Worm (Caenorhabditis elegans) whole organism, young adult: ENCODE measurements around the gene F07C3.9.
A peak's percentile ranks its signal among the peaks of the same experiment; 100 is the strongest.

ENCODE experiments used
- B0035.1 ChIP-seq: sonication (generic microtip); optimal IDR thresholded peaks from 2 replicates; lab custom pipeline; 2016; ENCODE audit warnings: missing genetic modification characterization, mild to moderate bottlenecking, missing compliant biosample characterization, missing genotype, missing genetic modification reagents
- C17E4.6 ChIP-seq: fragments of 200-800 bp; sonication (Bioruptor generic); IDR thresholded peaks from 2 replicates; pipeline ENCODE4 v1.3.6; 2022; ENCODE audit warnings: missing genetic modification reagents, missing genetic modification characterization, missing compliant biosample characterization
- F10E7.11 ChIP-seq: sonication (generic microtip); optimal IDR thresholded peaks from 2 replicates; lab custom pipeline; 2017; ENCODE audit warnings: mild to moderate bottlenecking, missing genetic modification characterization, moderate library complexity, missing compliant biosample characterization
- F23B12.7 ChIP-seq: sonication (generic microtip); optimal IDR thresholded peaks from 2 replicates; lab custom pipeline; 2017; ENCODE audit warnings: missing genetic modification characterization, mild to moderate bottlenecking, missing compliant biosample characterization, antibody characterized with exemption, moderate library complexity; ENCODE audit not compliant: insufficient read depth
- F49E8.2 ChIP-seq: sonication (generic microtip); optimal IDR thresholded peaks from 3 replicates; lab custom pipeline; 2017; ENCODE audit warnings: missing genetic modification characterization, mild to moderate bottlenecking, missing compliant biosample characterization, antibody characterized with exemption, moderate library complexity; ENCODE audit not compliant: insufficient read depth
- T07F8.4 ChIP-seq: sonication (generic microtip); optimal IDR thresholded peaks from 2 replicates; lab custom pipeline; 2016; ENCODE audit warnings: mild to moderate bottlenecking, missing genetic modification characterization, moderate library complexity, missing compliant biosample characterization
- Y53F4B.3 ChIP-seq: fragments of 200-800 bp; sonication (Bioruptor generic); IDR thresholded peaks from 2 replicates; pipeline ENCODE4 v1.3.6; 2022; ENCODE audit warnings: missing genetic modification reagents, missing genetic modification characterization, missing compliant biosample characterization
- Y53G8AR.9 ChIP-seq: fragments of 200-800 bp; sonication (Bioruptor generic); conservative IDR thresholded peaks from 2 replicates; pipeline ENCODE4 v1.3.6; 2022; ENCODE audit warnings: missing genetic modification reagents, missing genetic modification characterization, missing compliant biosample characterization
- aptf-3 ChIP-seq: fragments of 200-800 bp; sonication (Bioruptor generic); IDR thresholded peaks from 2 replicates; pipeline ENCODE4 v1.3.6; 2022; ENCODE audit warnings: missing genetic modification characterization, missing compliant biosample characterization
- attf-3 ChIP-seq: fragments of 200-800 bp; sonication (Bioruptor generic); conservative IDR thresholded peaks from 2 replicates; pipeline ENCODE4 v1.3.6; 2022; ENCODE audit warnings: missing genetic modification reagents, missing genetic modification characterization, missing compliant biosample characterization
- attf-6 ChIP-seq: fragments of 200-800 bp; sonication (Bioruptor generic); IDR thresholded peaks from 2 replicates; pipeline ENCODE4 v1.3.6; 2022; ENCODE audit warnings: missing genetic modification reagents, missing genetic modification characterization, missing compliant biosample characterization
- die-1 ChIP-seq: sonication (generic microtip); optimal IDR thresholded peaks from 2 replicates; lab custom pipeline; 2016; ENCODE audit warnings: missing genotype, mild to moderate bottlenecking, missing genetic modification characterization, missing compliant biosample characterization
- dpl-1 ChIP-seq: fragments of 150-350 bp; optimal IDR thresholded peaks from 2 replicates; lab custom pipeline; 2014; ENCODE audit warnings: missing biosample characterization, missing genetic modification reagents, missing genetic modification characterization
- efl-1 ChIP-seq: fragments of 150-350 bp; optimal IDR thresholded peaks from 2 replicates; lab custom pipeline; 2014; ENCODE audit warnings: missing biosample characterization, missing genetic modification reagents, missing genetic modification characterization
- fkh-3 ChIP-seq: sonication (generic microtip); optimal IDR thresholded peaks from 2 replicates; lab custom pipeline; 2016; ENCODE audit warnings: mild to moderate bottlenecking, missing genetic modification characterization, missing compliant biosample characterization
- hmg-1.2 ChIP-seq: fragments of 200-800 bp; sonication (Bioruptor generic); IDR thresholded peaks from 2 replicates; pipeline ENCODE4 v1.3.6; 2022; ENCODE audit warnings: missing genetic modification reagents, missing genetic modification characterization, missing compliant biosample characterization
- hsf-1 ChIP-seq: fragments of 200-800 bp; sonication (Bioruptor generic); IDR thresholded peaks from 2 replicates; pipeline ENCODE4 v1.3.6; 2022; ENCODE audit warnings: missing genetic modification reagents, missing genetic modification characterization, missing compliant biosample characterization
- lag-1 ChIP-seq: fragments of 200-800 bp; sonication (Bioruptor generic); IDR thresholded peaks from 2 replicates; pipeline ENCODE4 v1.3.6; 2022; ENCODE audit warnings: missing genetic modification reagents, missing genetic modification characterization, missing compliant biosample characterization
- lin-54 ChIP-seq: fragments of 200-800 bp; sonication (Bioruptor generic); optimal IDR thresholded peaks from 2 replicates; lab custom pipeline; 2018; ENCODE audit warnings: mild to moderate bottlenecking, missing genetic modification characterization, missing compliant biosample characterization
- lsl-1 ChIP-seq: fragments of 200-800 bp; sonication (Bioruptor generic); optimal IDR thresholded peaks from 2 replicates; lab custom pipeline; 2018; ENCODE audit warnings: mild to moderate bottlenecking, missing genetic modification characterization, moderate library complexity, missing compliant biosample characterization
- lsy-27 ChIP-seq: sonication (generic microtip); optimal IDR thresholded peaks from 2 replicates; lab custom pipeline; 2017; ENCODE audit warnings: missing genetic modification characterization, mild to moderate bottlenecking, missing compliant biosample characterization, antibody characterized with exemption, missing genotype, borderline replicate concordance; ENCODE audit not compliant: insufficient read depth
- mcd-1 ChIP-seq: fragments of 200-800 bp; sonication (Bioruptor generic); IDR thresholded peaks from 2 replicates; pipeline ENCODE4 v1.3.6; 2022; ENCODE audit warnings: missing genetic modification reagents, missing genetic modification characterization, missing compliant biosample characterization
- mes-4 ChIP-seq: sonication (generic microtip); optimal IDR thresholded peaks from 2 replicates; lab custom pipeline; 2016; ENCODE audit warnings: missing genotype, missing genetic modification characterization, missing compliant biosample characterization
- mxl-1 ChIP-seq: sonication (generic microtip); optimal IDR thresholded peaks from 2 replicates; lab custom pipeline; 2016; ENCODE audit warnings: missing genetic modification characterization, missing compliant biosample characterization
- nfya-2 ChIP-seq: fragments of 200-800 bp; sonication (Bioruptor generic); IDR thresholded peaks from 2 replicates; pipeline ENCODE4 v1.3.6; 2022; ENCODE audit warnings: missing genetic modification reagents, missing genetic modification characterization, missing compliant biosample characterization
- nhr-179 ChIP-seq: sonication (generic microtip); optimal IDR thresholded peaks from 2 replicates; lab custom pipeline; 2016; ENCODE audit warnings: mild to moderate bottlenecking, missing genetic modification characterization, missing compliant biosample characterization
- sdz-38 ChIP-seq: sonication (generic microtip); optimal IDR thresholded peaks from 2 replicates; lab custom pipeline; 2016; ENCODE audit warnings: missing genotype, missing genetic modification characterization, missing compliant biosample characterization
- snpc-1.3 ChIP-seq: sonication (generic microtip); optimal IDR thresholded peaks from 2 replicates; lab custom pipeline; 2017; ENCODE audit warnings: missing genetic modification characterization, mild to moderate bottlenecking, missing compliant biosample characterization, antibody characterized with exemption, moderate library complexity, missing genotype, missing genetic modification reagents; ENCODE audit not compliant: insufficient read depth
- snpc-4 ChIP-seq, 5 experiments: fragments of 150-350 bp in 1 of 5; sonication (generic microtip) in 4 of 5; optimal IDR thresholded peaks; 2 replicates each; lab custom pipeline; 2014 to 2018; ENCODE audit warnings: missing genetic modification characterization in 5 of 5, missing biosample characterization in 3 of 5, antibody characterized with exemption in 2 of 5, mild to moderate bottlenecking in 2 of 5, missing compliant biosample characterization in 2 of 5, missing genotype in 2 of 5, moderate library complexity in 2 of 5, missing genetic modification reagents in 1 of 5
- somi-1 ChIP-seq: fragments of 200-800 bp; sonication (Bioruptor generic); optimal IDR thresholded peaks from 2 replicates; lab custom pipeline; 2018; ENCODE audit warnings: mild to moderate bottlenecking, missing genetic modification characterization, missing compliant biosample characterization
- tbp1 ChIP-seq: fragments of 200-800 bp; sonication (Bioruptor generic); optimal IDR thresholded peaks from 2 replicates; lab custom pipeline; 2018; ENCODE audit warnings: mild to moderate bottlenecking, missing genetic modification characterization, missing compliant biosample characterization
- unc-130 ChIP-seq: sonication (generic microtip); optimal IDR thresholded peaks from 2 replicates; lab custom pipeline; 2016; ENCODE audit warnings: missing genetic modification reagents, missing genetic modification characterization, missing compliant biosample characterization
- xnd-1 ChIP-seq: sonication (generic microtip); optimal IDR thresholded peaks from 2 replicates; lab custom pipeline; 2016; ENCODE audit warnings: missing genotype, missing genetic modification reagents, missing genetic modification characterization, missing compliant biosample characterization
- zfh-2 ChIP-seq: fragments of 200-800 bp; sonication (Bioruptor generic); conservative IDR thresholded peaks from 2 replicates; pipeline ENCODE4 v1.3.6; 2022; ENCODE audit warnings: missing genetic modification reagents, missing genetic modification characterization, missing compliant biosample characterization
- ztf-18 ChIP-seq: sonication (generic microtip); optimal IDR thresholded peaks from 2 replicates; lab custom pipeline; 2016; ENCODE audit warnings: missing genotype, mild to moderate bottlenecking, missing genetic modification characterization, missing compliant biosample characterization
- ztf-22 ChIP-seq: fragments of 200-800 bp; sonication (Bioruptor generic); optimal IDR thresholded peaks from 2 replicates; lab custom pipeline; 2018; ENCODE audit warnings: mild to moderate bottlenecking, missing genetic modification characterization, moderate library complexity, missing compliant biosample characterization
- ztf-26 ChIP-seq: sonication (generic microtip); optimal IDR thresholded peaks from 2 replicates; lab custom pipeline; 2017; ENCODE audit warnings: missing genetic modification characterization, missing compliant biosample characterization

The F07C3.9 gene

DNA sequence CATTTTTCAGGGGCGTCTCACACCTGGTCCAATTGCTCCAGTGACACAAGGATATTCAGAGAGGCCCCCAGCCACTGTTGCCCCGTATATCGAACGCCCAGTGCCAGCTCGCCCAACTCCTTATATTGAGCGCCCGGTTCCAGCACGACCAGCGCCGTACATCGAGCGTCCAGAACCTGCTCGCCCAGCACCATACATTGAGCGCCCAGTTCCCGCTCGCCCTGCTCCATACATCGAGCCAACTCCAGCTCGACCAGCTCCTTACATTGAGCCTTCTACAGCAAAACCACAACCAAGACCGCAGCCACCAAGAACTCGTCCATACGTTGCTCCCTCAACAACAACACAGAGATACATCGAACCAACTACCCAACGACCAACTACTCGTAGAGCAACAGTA, 31.6 kb downstream of the F07C3.9 start:
- TF ChIP-seq B0035.1 (no peak), mes-4 (tag; lab: Kevin White, UChicago) (no peak), Y53F4B.3 (GFP tag; lab: Robert Waterston, UW) (no peak), xnd-1 (tag; lab: Kevin White, UChicago) (no peak), zfh-2 (peak; percentile 78)

DNA sequence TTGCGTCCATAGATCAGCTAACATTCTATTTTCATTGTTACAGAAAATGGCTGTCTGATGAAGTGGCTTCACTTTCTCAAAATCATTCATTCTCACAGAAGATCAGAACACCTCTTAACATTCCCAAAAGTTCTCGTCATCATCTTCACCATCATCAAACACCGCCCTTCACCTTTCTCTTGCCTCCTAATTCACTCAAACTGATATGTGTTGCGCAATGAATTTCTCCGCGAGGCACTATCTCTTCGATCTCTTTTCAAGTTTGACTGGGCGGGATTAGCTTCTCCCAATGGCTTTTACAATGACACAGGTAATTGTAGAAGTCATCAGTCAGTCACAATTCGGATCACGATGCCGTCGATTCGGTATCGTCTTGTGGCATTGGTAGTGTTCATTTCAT, 32.9 kb downstream of the F07C3.9 start, which contains the start of gene grd-6:
TSS of gene grd-6 (plus strand) at position 301 of the 400 bp plus-strand sequence.
- TF ChIP-seq Y53G8AR.9 (GFP tag; lab: Robert Waterston, UW), result no peak
- no peak for TF ChIP-seq ztf-22 (GFP tag; lab: Kevin White, UChicago)
- no peak for TF ChIP-seq fkh-3 (tag; lab: Kevin White, UChicago)
- TF ChIP-seq ztf-26 (tag; lab: Kevin White, UChicago), result no peak
- TF ChIP-seq hmg-1.2, result no peak
- TF ChIP-seq somi-1 (GFP tag; lab: Kevin White, UChicago), result no peak
- TF ChIP-seq aptf-3 (GFP tag; lab: Robert Waterston, UW), result no peak
- TF ChIP-seq C17E4.6 (GFP tag; lab: Robert Waterston, UW), result no peak
- TF ChIP-seq efl-1, result no peak
- TF ChIP-seq sdz-38, result no peak
- no peak for TF ChIP-seq unc-130
- no peak for TF ChIP-seq nfya-2 (GFP tag; lab: Robert Waterston, UW)
- no peak for TF ChIP-seq tbp1 (GFP tag; lab: Kevin White, UChicago)
- no peak for TF ChIP-seq xnd-1 (tag; lab: Kevin White, UChicago)
- TF ChIP-seq lsy-27 (tag; lab: Kevin White, UChicago), result no peak
- no peak for TF ChIP-seq T07F8.4 (tag; lab: Kevin White, UChicago)

DNA sequence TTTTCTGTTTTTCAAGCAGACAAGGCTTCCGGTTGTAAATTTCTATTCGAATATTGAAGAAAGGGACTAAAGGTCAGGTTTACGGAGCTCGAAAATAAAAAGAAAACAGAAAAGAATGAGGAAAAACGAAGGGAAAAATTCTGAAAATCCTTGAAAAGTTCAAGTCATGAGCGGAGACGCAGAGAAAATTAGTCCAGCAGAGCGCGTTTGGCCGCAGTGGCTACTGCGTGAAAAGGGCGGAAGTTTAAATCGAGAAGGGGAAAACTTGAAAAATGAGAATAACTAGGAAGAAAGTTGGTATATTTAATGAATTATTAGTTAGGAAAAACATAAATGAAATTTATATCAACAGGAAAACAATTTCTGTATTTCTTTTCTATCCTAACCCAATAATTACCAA, 34.0 kb downstream of the F07C3.9 start:
- TF ChIP-seq F23B12.7 (tag; lab: Kevin White, UChicago) (peak; percentile 82), tbp1 (GFP tag; lab: Kevin White, UChicago) (peak; percentile 4), attf-6 (no peak), lin-54 (GFP tag; lab: Kevin White, UChicago) (peak; percentile 73), hmg-1.2 (peak; percentile 67; the same call in 1 of the 2 replicates), ztf-18 (tag; lab: Kevin White, UChicago) (peak; percentile 50), nhr-179 (no peak), F10E7.11 (tag; lab: Kevin White, UChicago) (no peak), dpl-1 (GFP tag; lab: Kevin White, UChicago) (peak; percentile 49), die-1 (tag; lab: Kevin White, UChicago) (no peak), mxl-1 (tag; lab: Kevin White, UChicago) (no peak), snpc-1.3 (tag; lab: Kevin White, UChicago) (peak; percentile 9), lag-1 (GFP tag; lab: Robert Waterston, UW) (no peak), attf-3 (no peak), mcd-1 (GFP tag; lab: Robert Waterston, UW) (peak; percentile 88), hsf-1 (no peak), efl-1 (peak; percentile 57), F49E8.2 (tag; lab: Kevin White, UChicago) (peak; percentile 21), lsl-1 (GFP tag; lab: Kevin White, UChicago) (peak; percentile 25), snpc-4 (GFP tag; optimal IDR thresholded peaks at IDR 0.05; lab: Kevin White, UChicago) (no peak), snpc-4 (tag; optimal IDR thresholded peaks at IDR 0.05; lab: Kevin White, UChicago) (peak in 1 of 4 experiments; percentile 7)
